Fruit fly (Drosophila melanogaster) whole organism, embryonic: ENCODE data around the gene Pop5.

Source experiments
- CG10462 ChIP-seq: fragments of 200-800 bp; sonication (Bioruptor generic); optimal IDR thresholded peaks from 2 replicates; lab custom pipeline; 2016; ENCODE audit warnings: missing biosample characterization, missing genetic modification characterization
- CG10565 ChIP-seq: fragments of 200-800 bp; sonication (Bioruptor generic); optimal IDR thresholded peaks from 3 replicates; lab custom pipeline; 2016; ENCODE audit warnings: missing biosample characterization, mild to moderate bottlenecking, missing genetic modification characterization
- CG13287 ChIP-seq: fragments of 200-800 bp; sonication (Bioruptor generic); IDR thresholded peaks from 2 replicates; pipeline ENCODE4 v1.3.6; 2022; ENCODE audit warnings: missing biosample characterization, missing genetic modification characterization; ENCODE audit not compliant: partially characterized antibody
- CG14441 ChIP-seq: fragments of 200-800 bp; sonication (Bioruptor generic); IDR thresholded peaks from 2 replicates; pipeline ENCODE4 v1.3.6; 2022; ENCODE audit warnings: missing biosample characterization, missing genetic modification characterization
- CG2199 ChIP-seq: fragments of 200-800 bp; sonication (Bioruptor generic); IDR thresholded peaks from 3 replicates; pipeline ENCODE4 v1.3.6; 2022; ENCODE audit warnings: missing biosample characterization, missing genetic modification characterization
- CG31365 ChIP-seq: fragments of 200-800 bp; sonication (Bioruptor generic); optimal IDR thresholded peaks from 2 replicates; lab custom pipeline; 2018; ENCODE audit warnings: missing biosample characterization, mild to moderate bottlenecking, missing genetic modification characterization
- CG4360 ChIP-seq: fragments of 200-800 bp; sonication (Bioruptor generic); IDR thresholded peaks from 2 replicates; pipeline ENCODE4 v1.3.6; 2022; ENCODE audit warnings: missing biosample characterization, missing genetic modification characterization
- CG43689 ChIP-seq: fragments of 200-800 bp; sonication (Bioruptor generic); IDR thresholded peaks from 2 replicates; pipeline ENCODE4 v1.3.6; 2022; ENCODE audit warnings: missing biosample characterization, missing genetic modification characterization
- CG4617 ChIP-seq: fragments of 200-800 bp; sonication (Bioruptor generic); optimal IDR thresholded peaks from 3 replicates; lab custom pipeline; 2016; ENCODE audit warnings: missing biosample characterization, missing genetic modification characterization, borderline replicate concordance
- CG7786 ChIP-seq: fragments of 200-800 bp; sonication (Bioruptor generic); optimal IDR thresholded peaks from 2 replicates; lab custom pipeline; 2016; ENCODE audit warnings: missing biosample characterization, missing genetic modification characterization
- CG9437 ChIP-seq: fragments of 200-800 bp; sonication (Bioruptor generic); optimal IDR thresholded peaks from 2 replicates; lab custom pipeline; 2018; ENCODE audit warnings: missing biosample characterization, mild to moderate bottlenecking, missing genetic modification characterization
- CG9797 ChIP-seq: fragments of 200-800 bp; sonication (Bioruptor generic); optimal IDR thresholded peaks from 3 replicates; lab custom pipeline; 2018; ENCODE audit warnings: missing biosample characterization, mild to moderate bottlenecking, missing genetic modification characterization
- Camta ChIP-seq: fragments of 200-800 bp; sonication (Bioruptor generic); optimal IDR thresholded peaks from 2 replicates; lab custom pipeline; 2016; ENCODE audit warnings: missing biosample characterization, missing genetic modification characterization
- CkIIα-i1 ChIP-seq: fragments of 200-800 bp; sonication (Bioruptor generic); IDR thresholded peaks from 2 replicates; pipeline ENCODE4 v1.3.6; 2022; ENCODE audit warnings: missing biosample characterization, missing genetic modification characterization
- E2f1 ChIP-seq: fragments of 200-800 bp; sonication (Bioruptor generic); IDR thresholded peaks from 2 replicates; pipeline ENCODE4 v1.3.6; 2022; ENCODE audit warnings: missing biosample characterization, missing genetic modification characterization
- E2f2 ChIP-seq: fragments of 200-800 bp; sonication (Bioruptor generic); IDR thresholded peaks from 2 replicates; pipeline ENCODE4 v1.3.6; 2022; ENCODE audit warnings: missing biosample characterization, missing genetic modification characterization
- ERR ChIP-seq: fragments of 200-800 bp; sonication (Bioruptor generic); optimal IDR thresholded peaks from 2 replicates; lab custom pipeline; 2016; ENCODE audit warnings: missing biosample characterization, missing genetic modification characterization
- Elba2 ChIP-seq: fragments of 200-800 bp; sonication (Bioruptor generic); optimal IDR thresholded peaks from 3 replicates; lab custom pipeline; 2016; ENCODE audit warnings: missing biosample characterization, missing genetic modification characterization
- GATAe ChIP-seq: fragments of 200-800 bp; sonication (Bioruptor generic); conservative IDR thresholded peaks from 2 replicates; pipeline ENCODE4 v1.3.6; 2022; ENCODE audit warnings: missing biosample characterization, missing genetic modification characterization
- Gsc ChIP-seq: fragments of 200-800 bp; sonication (Bioruptor generic); IDR thresholded peaks from 2 replicates; pipeline ENCODE4 v1.3.6; 2022; ENCODE audit warnings: missing biosample characterization, missing genetic modification characterization
- H2.0 ChIP-seq: fragments of 200-800 bp; sonication (Bioruptor generic); IDR thresholded peaks from 2 replicates; pipeline ENCODE4 v1.3.6; 2022; ENCODE audit warnings: missing biosample characterization, missing genetic modification characterization
- HLH4C ChIP-seq: fragments of 200-800 bp; sonication (Bioruptor generic); IDR thresholded peaks from 3 replicates; pipeline ENCODE4 v1.3.6; 2022; ENCODE audit warnings: missing biosample characterization, missing genetic modification characterization; ENCODE audit not compliant: partially characterized antibody
- Hr39 ChIP-seq: fragments of >200 bp; optimal IDR thresholded peaks from 2 replicates; lab custom pipeline; 2017
- MBD-R2 ChIP-seq: fragments of 200-800 bp; sonication (Bioruptor generic); IDR thresholded peaks from 2 replicates; pipeline ENCODE4 v1.3.6; 2022; ENCODE audit warnings: missing biosample characterization, missing genetic modification characterization
- MESR4 ChIP-seq: fragments of 200-800 bp; sonication (Bioruptor generic); optimal IDR thresholded peaks from 2 replicates; lab custom pipeline; 2018; ENCODE audit warnings: missing biosample characterization, mild to moderate bottlenecking, missing genetic modification characterization, moderate library complexity
- Opbp ChIP-seq: fragments of 200-800 bp; sonication (Bioruptor generic); IDR thresholded peaks from 3 replicates; pipeline ENCODE4 v1.3.6; 2022; ENCODE audit warnings: missing biosample characterization, missing genetic modification characterization; ENCODE audit not compliant: partially characterized antibody
- Scr ChIP-seq: fragments of 200-800 bp; sonication (Bioruptor generic); IDR thresholded peaks from 2 replicates; pipeline ENCODE4 v1.3.6; 2022; ENCODE audit warnings: missing biosample characterization, missing genetic modification characterization; ENCODE audit not compliant: partially characterized antibody
- Taf1 ChIP-seq: fragments of 200-800 bp; sonication (Bioruptor generic); IDR thresholded peaks from 2 replicates; pipeline ENCODE4 v1.3.6; 2022; ENCODE audit warnings: missing biosample characterization, missing genetic modification characterization
- Usf ChIP-seq: fragments of 200-800 bp; sonication (Bioruptor generic); optimal IDR thresholded peaks from 2 replicates; lab custom pipeline; 2017; ENCODE audit warnings: missing genotype, missing biosample characterization, missing genetic modification characterization
- YL-1 ChIP-seq: fragments of 200-800 bp; sonication (Bioruptor generic); optimal IDR thresholded peaks from 3 replicates; lab custom pipeline; 2017; ENCODE audit warnings: missing biosample characterization, mild to moderate bottlenecking, missing genetic modification characterization
- aop ChIP-seq: fragments of 200-800 bp; sonication (Bioruptor generic); IDR thresholded peaks from 2 replicates; pipeline ENCODE4 v1.3.6; 2022; ENCODE audit warnings: missing biosample characterization, missing genetic modification characterization
- cad ChIP-seq: fragments of >200 bp; optimal IDR thresholded peaks from 2 replicates; lab custom pipeline; 2017; ENCODE audit warnings: missing biosample characterization, missing genetic modification characterization
- caup ChIP-seq: fragments of 200-800 bp; sonication (Bioruptor generic); optimal IDR thresholded peaks from 3 replicates; lab custom pipeline; 2017; ENCODE audit warnings: missing biosample characterization, mild to moderate bottlenecking, missing genetic modification characterization, moderate library complexity; ENCODE audit not compliant: severe bottlenecking
- da ChIP-seq: fragments of 200-800 bp; sonication (Bioruptor generic); optimal IDR thresholded peaks from 2 replicates; lab custom pipeline; 2016; ENCODE audit warnings: missing biosample characterization, missing genetic modification characterization
- eve ChIP-seq, 2 experiments: fragments of >200 bp; optimal IDR thresholded peaks; 2 replicates each; lab custom pipeline; 2017; ENCODE audit warnings: missing biosample characterization in 2 of 2, missing genetic modification characterization in 2 of 2
- fru ChIP-seq: fragments of >200 bp; optimal IDR thresholded peaks from 2 replicates; lab custom pipeline; 2017
- grn ChIP-seq: fragments of 200-800 bp; sonication (Bioruptor generic); optimal IDR thresholded peaks from 3 replicates; lab custom pipeline; 2017; ENCODE audit warnings: missing biosample characterization, missing genetic modification characterization
- hb ChIP-seq: fragments of 200-800 bp; sonication (Bioruptor generic); IDR thresholded peaks from 3 replicates; pipeline ENCODE4 v1.3.6; 2022; ENCODE audit warnings: missing biosample characterization, missing genetic modification characterization; ENCODE audit not compliant: partially characterized antibody
- hbn ChIP-seq: fragments of 200-800 bp; sonication (Bioruptor generic); IDR thresholded peaks from 2 replicates; pipeline ENCODE4 v1.3.6; 2022; ENCODE audit warnings: missing biosample characterization, missing genetic modification characterization; ENCODE audit not compliant: partially characterized antibody
- lilli ChIP-seq: fragments of 200-800 bp; sonication (Bioruptor generic); optimal IDR thresholded peaks from 3 replicates; lab custom pipeline; 2016; ENCODE audit warnings: missing biosample characterization, missing genetic modification characterization
- mam ChIP-seq: fragments of 200-800 bp; sonication (Bioruptor generic); optimal IDR thresholded peaks from 3 replicates; lab custom pipeline; 2016; ENCODE audit warnings: missing biosample characterization, missing genetic modification characterization
- oc ChIP-seq: fragments of 200-800 bp; sonication (Bioruptor generic); optimal IDR thresholded peaks from 2 replicates; lab custom pipeline; 2018; ENCODE audit warnings: missing biosample characterization, mild to moderate bottlenecking, missing genetic modification characterization, moderate library complexity
- prd ChIP-seq, 3 experiments: fragments of >200 bp in 2 of 3; fragments of 200-800 bp in 1 of 3; sonication (Bioruptor generic) in 1 of 3; optimal IDR thresholded peaks in 2 of 3; IDR thresholded peaks in 1 of 3; 2 replicates in 2 of 3; 3 replicates in 1 of 3; pipeline versions ENCODE4 v1.3.6 to Lab custom; 2017 to 2022; ENCODE audit warnings: missing biosample characterization in 1 of 3, missing genetic modification characterization in 1 of 3
- sisA ChIP-seq: fragments of 200-800 bp; sonication (Bioruptor generic); IDR thresholded peaks from 2 replicates; pipeline ENCODE4 v1.3.6; 2022; ENCODE audit warnings: missing biosample characterization, missing genetic modification characterization
- sna ChIP-seq: fragments of 200-800 bp; sonication (Bioruptor generic); IDR thresholded peaks from 2 replicates; pipeline ENCODE4 v1.3.6; 2022; ENCODE audit warnings: missing biosample characterization, missing genetic modification characterization; ENCODE audit not compliant: partially characterized antibody
- stwl ChIP-seq: fragments of 200-800 bp; sonication (Bioruptor generic); optimal IDR thresholded peaks from 3 replicates; lab custom pipeline; 2018; ENCODE audit warnings: missing biosample characterization, mild to moderate bottlenecking, missing genetic modification characterization, moderate library complexity
- tgo ChIP-seq: fragments of 200-800 bp; sonication (Bioruptor generic); IDR thresholded peaks from 3 replicates; pipeline ENCODE4 v1.3.6; 2022; ENCODE audit warnings: missing biosample characterization, missing genetic modification characterization
- unc-4 ChIP-seq: fragments of 200-800 bp; sonication (Bioruptor generic); IDR thresholded peaks from 2 replicates; pipeline ENCODE4 v1.3.6; 2022; ENCODE audit warnings: missing biosample characterization, missing genetic modification characterization; ENCODE audit not compliant: partially characterized antibody
- wdn ChIP-seq: fragments of 200-800 bp; sonication (Bioruptor generic); IDR thresholded peaks from 2 replicates; pipeline ENCODE4 v1.3.6; 2022; ENCODE audit warnings: missing biosample characterization, missing genetic modification characterization

Pop5 gene

DNA sequence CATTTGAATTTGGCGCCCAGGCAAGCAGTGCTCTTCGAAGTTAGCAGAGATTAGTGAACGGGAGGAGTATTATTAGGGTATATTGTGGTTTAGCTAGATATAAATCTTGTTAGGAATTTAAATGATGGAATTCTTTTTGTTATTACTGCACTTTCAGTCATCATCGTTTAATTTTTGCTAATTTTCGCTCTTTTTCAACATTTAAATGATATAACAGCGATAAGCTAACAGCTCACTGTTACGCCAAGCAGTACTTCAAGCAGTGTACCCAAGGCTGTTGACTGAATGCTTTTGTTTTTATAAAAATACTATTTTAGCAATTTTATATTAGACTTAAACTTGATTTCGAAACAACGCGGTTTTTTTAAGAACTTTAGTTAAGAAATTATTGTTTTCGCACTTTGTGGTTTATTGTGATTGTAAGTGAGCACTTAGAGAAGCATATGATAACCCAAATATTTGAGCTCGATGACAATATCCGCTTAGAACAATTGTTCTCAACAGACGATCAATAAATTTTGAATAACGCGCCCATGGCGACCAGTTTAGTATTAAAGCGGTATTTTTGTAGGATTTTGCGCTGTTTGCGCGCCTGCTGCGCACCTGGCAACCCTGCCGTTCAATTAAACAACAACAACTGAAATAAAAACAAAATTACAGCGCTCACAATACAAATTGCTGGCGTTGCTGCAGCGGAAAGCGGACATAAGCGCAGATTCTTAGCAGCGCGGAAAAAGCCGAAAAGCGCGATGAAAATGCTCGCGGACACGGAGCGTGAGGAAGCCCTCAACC is 6.0 kb upstream of the Pop5 start (continued):
- TF ChIP-seq unc-4 (GFP tag; lab: Robert Waterston, UW) (peak; percentile 22; the same call in 1 of the 2 replicates), grn (GFP tag; lab: Kevin White, UChicago) (no peak), stwl (peak; percentile 10), E2f2 (peak; percentile 91), Opbp (GFP tag; lab: Robert Waterston, UW) (peak; percentile 39; the same call in 1 of the 3 replicates), CG4360 (GFP tag; lab: Robert Waterston, UW) (peak; percentile 97), CG4617 (GFP tag; lab: Kevin White, UChicago) (peak; percentile 70), hbn (no peak), ERR (GFP tag; lab: Kevin White, UChicago) (no peak), sna (GFP tag; lab: Robert Waterston, UW) (0 out of 2 replicates have a peak, but pooled peaks have one; percentile 14), caup (GFP tag; lab: Kevin White, UChicago) (no peak), CG7786 (GFP tag; lab: Kevin White, UChicago) (no peak), CG13287 (peak; percentile 44), Gsc (GFP tag; lab: Robert Waterston, UW) (no peak), CG14441 (GFP tag; lab: Robert Waterston, UW) (no peak), CG2199 (GFP tag; lab: Robert Waterston, UW) (0 out of 3 replicates have a peak, but pooled peaks have one; percentile 8), MESR4 (peak; percentile 75), MBD-R2 (GFP tag; lab: Robert Waterston, UW) (peak; percentile 58; the same call in 1 of the 2 replicates), CG9797 (GFP tag; lab: Kevin White, UChicago) (peak; percentile 63), H2.0 (GFP tag; lab: Robert Waterston, UW) (no peak), lilli (GFP tag; lab: Kevin White, UChicago) (no peak)

DNA sequence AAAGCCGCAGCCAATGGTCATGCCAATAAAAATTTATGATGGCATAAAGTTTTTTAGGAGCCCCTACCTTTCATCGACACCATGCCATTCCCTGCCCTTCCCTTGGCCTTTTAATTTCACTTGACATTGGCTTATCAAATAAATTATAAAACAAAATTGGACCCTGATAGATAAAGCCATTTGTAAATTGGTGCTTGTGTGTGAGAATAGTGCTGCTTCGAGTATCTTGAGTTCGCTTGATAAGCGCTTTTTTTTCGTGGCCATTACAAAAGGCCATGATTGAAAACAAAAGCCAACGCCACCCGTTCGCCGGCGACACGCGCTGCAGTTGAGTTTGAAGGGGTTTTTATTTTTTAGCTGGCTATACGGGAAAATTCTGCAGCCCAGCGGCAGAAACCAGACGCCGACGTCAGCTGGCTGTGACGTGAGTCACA is 5.1 kb upstream of the Pop5 start:
- TF ChIP-seq aop (GFP tag; lab: Robert Waterston, UW) (no peak), Taf1 (GFP tag; lab: Robert Waterston, UW) (no peak), YL-1 (GFP tag; lab: Kevin White, UChicago) (no peak), CG13287 (no peak), eve (GFP tag; optimal IDR thresholded peaks at IDR 0.05; lab: Kevin White, UChicago) (no peak), HLH4C (GFP tag; lab: Robert Waterston, UW) (no peak), GATAe (GFP tag; lab: Robert Waterston, UW) (0 out of 2 replicates have a peak, but pooled peaks have one; percentile 45), Usf (GFP tag; lab: Kevin White, UChicago) (no peak), cad (GFP tag; lab: Kevin White, UChicago) (no peak), da (GFP tag; lab: Kevin White, UChicago) (no peak), Elba2 (GFP tag; lab: Kevin White, UChicago) (no peak), CG43689 (no peak), CG9437 (GFP tag; lab: Kevin White, UChicago) (no peak), prd (optimal IDR thresholded peaks at IDR 0.05; lab: Kevin White, UChicago) (no peak), prd (GFP tag; IDR thresholded peaks at IDR 0.05; lab: Robert Waterston, UW) (no peak), Camta (no peak), CkIIα-i1 (no peak), mam (GFP tag; lab: Kevin White, UChicago) (no peak), oc (no peak), CG10462 (GFP tag; lab: Kevin White, UChicago) (no peak), tgo (GFP tag; lab: Robert Waterston, UW) (no peak), E2f1 (no peak), hb (0 out of 3 replicates have a peak, but pooled peaks have one; percentile 32), sisA (GFP tag; lab: Robert Waterston, UW) (no peak), CG10565 (GFP tag; lab: Kevin White, UChicago) (no peak), wdn (GFP tag; lab: Robert Waterston, UW) (no peak), Scr (no peak), CG31365 (tag; lab: Kevin White, UChicago) (no peak), fru (lab: Kevin White, UChicago) (no peak), Hr39 (lab: Kevin White, UChicago) (no peak)
